Worm (Caenorhabditis elegans) whole organism, L4 larva: Measurements from ENCODE around the gene ZC204.13.

Experiments used
- F37D6.2 ChIP-seq: sonication (generic microtip); optimal IDR thresholded peaks from 2 replicates; lab custom pipeline; 2016; ENCODE audit warnings: mild to moderate bottlenecking, missing genetic modification characterization, missing compliant biosample characterization
- F44E2.7 ChIP-seq: fragments of 200-800 bp; sonication (Bioruptor generic); IDR thresholded peaks from 2 replicates; pipeline ENCODE4 v2.1.2; 2022; ENCODE audit warnings: missing genetic modification characterization, missing compliant biosample characterization
- ceh-28 ChIP-seq: fragments of 150-350 bp; optimal IDR thresholded peaks from 2 replicates; lab custom pipeline; 2014; ENCODE audit warnings: missing biosample characterization, missing genetic modification reagents, missing genetic modification characterization
- ces-1 ChIP-seq: fragments of 150-350 bp; sonication (generic microtip); optimal IDR thresholded peaks from 4 replicates; lab custom pipeline; 2014; ENCODE audit warnings: missing biosample characterization, missing genetic modification reagents, missing genetic modification characterization
- fkh-10 ChIP-seq: fragments of 150-350 bp; optimal IDR thresholded peaks from 2 replicates; lab custom pipeline; 2014; ENCODE audit warnings: missing biosample characterization, missing genetic modification reagents, missing genetic modification characterization
- jun-1 ChIP-seq: fragments of 150-350 bp; optimal IDR thresholded peaks from 2 replicates; lab custom pipeline; 2014; ENCODE audit warnings: missing biosample characterization, missing genetic modification reagents, missing genetic modification characterization
- lin-13 ChIP-seq: fragments of 150-350 bp; optimal IDR thresholded peaks from 2 replicates; lab custom pipeline; 2014; ENCODE audit warnings: missing biosample characterization, missing genetic modification reagents, missing genetic modification characterization
- mdl-1 ChIP-seq, 2 experiments: fragments of 150-350 bp in 1 of 2; sonication (generic microtip) in 1 of 2; optimal IDR thresholded peaks; 2 replicates each; lab custom pipeline; 2014 to 2017; ENCODE audit warnings: missing biosample characterization in 2 of 2, missing genetic modification characterization in 2 of 2
- spr-3 ChIP-seq: fragments of 200-800 bp; sonication (Bioruptor generic); optimal IDR thresholded peaks from 2 replicates; lab custom pipeline; 2018; ENCODE audit warnings: mild to moderate bottlenecking, missing genetic modification characterization, missing compliant biosample characterization
- unc-130 ChIP-seq: sonication (generic microtip); optimal IDR thresholded peaks from 2 replicates; lab custom pipeline; 2016; ENCODE audit warnings: missing genetic modification reagents, missing genetic modification characterization, missing compliant biosample characterization
- unc-62 ChIP-seq, 3 experiments: fragments of 150-350 bp in 1 of 3; sonication (generic microtip); optimal IDR thresholded peaks in 2 of 3; peaks in 1 of 3; 1 replicate in 1 of 3; 2 replicates in 2 of 3; lab custom pipeline; 2014 to 2017; ENCODE audit warnings: missing biosample characterization in 3 of 3, missing genetic modification characterization in 3 of 3, missing genetic modification reagents in 3 of 3, missing genotype in 1 of 3

ce11 chrII:1662881-1663280 is 2.1 kb upstream of the ZC204.13 start, which contains the start of gene ZC204.14:
- TF ChIP-seq ces-1 (GFP tag; lab: Kevin White, UChicago) (no peak), unc-62 (GFP tag; optimal IDR thresholded peaks at IDR 0.05 in 1 of 2; lab: Kevin White, UChicago) (no peak), unc-62 (tag; optimal IDR thresholded peaks at IDR 0.05; lab: Kevin White, UChicago) (no peak), spr-3 (GFP tag; lab: Kevin White, UChicago) (no peak), lin-13 (GFP tag; lab: Kevin White, UChicago) (no peak), ceh-28 (tag; lab: Kevin White, UChicago) (no peak), fkh-10 (GFP tag; lab: Kevin White, UChicago) (no peak), unc-130 (no peak), F44E2.7 (GFP tag; lab: Robert Waterston, UW) (no peak), F37D6.2 (tag; lab: Kevin White, UChicago) (no peak), jun-1 (tag; lab: Kevin White, UChicago) (no peak), mdl-1 (tag; optimal IDR thresholded peaks at IDR 0.05; lab: Kevin White, UChicago) (no peak)
